Fruit fly (Drosophila melanogaster) whole organism, embryonic: ENCODE results near the gene L2HGDH.

Experiments
- Abd-B ChIP-seq: fragments of 200-800 bp; sonication (Bioruptor generic); optimal IDR thresholded peaks from 2 replicates; lab custom pipeline; 2018; ENCODE audit warnings: missing biosample characterization, mild to moderate bottlenecking, missing genetic modification characterization, moderate library complexity
- Aef1 ChIP-seq: fragments of 200-800 bp; sonication (Bioruptor generic); IDR thresholded peaks from 3 replicates; pipeline ENCODE4 v1.3.6; 2022; ENCODE audit warnings: missing biosample characterization, missing genetic modification characterization
- Atf-2 ChIP-seq: fragments of 200-800 bp; sonication (Bioruptor generic); optimal IDR thresholded peaks from 2 replicates; lab custom pipeline; 2016; ENCODE audit warnings: missing biosample characterization, missing genetic modification characterization
- Awh ChIP-seq: fragments of 200-800 bp; sonication (Bioruptor generic); IDR thresholded peaks from 2 replicates; pipeline ENCODE4, ENCODE4 v1.3.6; 2022; ENCODE audit warnings: missing biosample characterization, missing genetic modification characterization
- CG11456 ChIP-seq: fragments of 200-800 bp; sonication (Bioruptor generic); IDR thresholded peaks from 3 replicates; pipeline ENCODE4 v1.3.6; 2022; ENCODE audit warnings: missing biosample characterization, missing genetic modification characterization
- CG12942 ChIP-seq: fragments of 200-800 bp; sonication (Bioruptor generic); optimal IDR thresholded peaks from 3 replicates; lab custom pipeline; 2016; ENCODE audit warnings: missing biosample characterization, missing genetic modification characterization
- CG14050 ChIP-seq: fragments of 200-800 bp; sonication (Bioruptor generic); IDR thresholded peaks from 3 replicates; pipeline ENCODE4 v1.3.6; 2022; ENCODE audit warnings: missing biosample characterization, missing genetic modification characterization
- CG15479 ChIP-seq: fragments of 200-800 bp; sonication (Bioruptor generic); optimal IDR thresholded peaks from 3 replicates; lab custom pipeline; 2019; ENCODE audit warnings: missing biosample characterization, mild to moderate bottlenecking, missing genetic modification characterization, moderate library complexity
- CG18764 ChIP-seq: fragments of 200-800 bp; sonication (Bioruptor generic); optimal IDR thresholded peaks from 3 replicates; lab custom pipeline; 2016; ENCODE audit warnings: missing biosample characterization, missing genetic modification characterization
- CG2678 ChIP-seq: fragments of 200-800 bp; sonication (Bioruptor generic); optimal IDR thresholded peaks from 3 replicates; lab custom pipeline; 2019; ENCODE audit warnings: missing biosample characterization, mild to moderate bottlenecking, missing genetic modification characterization, moderate library complexity
- CG2712 ChIP-seq: fragments of 200-800 bp; optimal IDR thresholded peaks from 3 replicates; lab custom pipeline; 2019; ENCODE audit warnings: missing biosample characterization, mild to moderate bottlenecking, missing genetic modification characterization, moderate library complexity
- CG2875 ChIP-seq: fragments of 200-800 bp; sonication (Bioruptor generic); optimal IDR thresholded peaks from 2 replicates; lab custom pipeline; 2017; ENCODE audit warnings: missing biosample characterization, mild to moderate bottlenecking, missing genetic modification characterization, missing genetic modification reagents
- CG30431 ChIP-seq: fragments of 200-800 bp; sonication (Bioruptor generic); optimal IDR thresholded peaks from 2 replicates; lab custom pipeline; 2017; ENCODE audit warnings: missing biosample characterization, missing genetic modification characterization
- CG31441 ChIP-seq: fragments of 200-800 bp; sonication (Bioruptor generic); IDR thresholded peaks from 2 replicates; pipeline ENCODE4 v1.3.6; 2022; ENCODE audit warnings: missing biosample characterization, missing genetic modification characterization
- CG3163 ChIP-seq: fragments of 200-800 bp; sonication (Bioruptor generic); optimal IDR thresholded peaks from 3 replicates; lab custom pipeline; 2016; ENCODE audit warnings: missing biosample characterization, missing genetic modification characterization
- CG3407 ChIP-seq: fragments of 200-800 bp; sonication (Bioruptor generic); optimal IDR thresholded peaks from 2 replicates; lab custom pipeline; 2018; ENCODE audit warnings: missing biosample characterization, mild to moderate bottlenecking, missing genetic modification characterization
- CG6272 ChIP-seq: fragments of 200-800 bp; sonication (Bioruptor generic); IDR thresholded peaks from 2 replicates; pipeline ENCODE4 v1.3.6; 2022; ENCODE audit warnings: missing biosample characterization, missing genetic modification characterization
- CG6765 ChIP-seq: fragments of 200-800 bp; sonication (Bioruptor generic); optimal IDR thresholded peaks from 3 replicates; lab custom pipeline; 2017; ENCODE audit warnings: missing biosample characterization, mild to moderate bottlenecking, missing genetic modification characterization
- CG6791 ChIP-seq: fragments of 200-800 bp; sonication (Bioruptor generic); IDR thresholded peaks from 3 replicates; pipeline ENCODE4 v1.3.6; 2022; ENCODE audit warnings: missing biosample characterization, missing genetic modification characterization; ENCODE audit not compliant: partially characterized antibody
- CG6813 ChIP-seq: fragments of 200-800 bp; sonication (Bioruptor generic); optimal IDR thresholded peaks from 2 replicates; lab custom pipeline; 2017; ENCODE audit warnings: missing biosample characterization, missing genetic modification characterization, mild to moderate bottlenecking, moderate library complexity, missing genetic modification reagents
- CG8290 ChIP-seq, 3 experiments: fragments of 200-800 bp; sonication (Bioruptor generic); optimal IDR thresholded peaks; 2 replicates each; lab custom pipeline; 2016 to 2019; ENCODE audit warnings: missing biosample characterization in 3 of 3, missing genetic modification characterization in 3 of 3, mild to moderate bottlenecking in 2 of 3, moderate library complexity in 1 of 3
- CG9876 ChIP-seq: fragments of 200-800 bp; sonication (Bioruptor generic); optimal IDR thresholded peaks from 2 replicates; lab custom pipeline; 2016; ENCODE audit warnings: missing biosample characterization, missing genetic modification characterization
- CHES-1-like ChIP-seq: fragments of 200-800 bp; sonication (Bioruptor generic); optimal IDR thresholded peaks from 2 replicates; lab custom pipeline; 2016; ENCODE audit warnings: missing biosample characterization, missing genetic modification characterization
- CTCF ChIP-seq: fragments of 200-800 bp; sonication (Bioruptor generic); optimal IDR thresholded peaks from 2 replicates; lab custom pipeline; 2017; ENCODE audit warnings: missing biosample characterization, mild to moderate bottlenecking, missing genetic modification characterization, moderate library complexity
- D19B ChIP-seq: fragments of 200-800 bp; sonication (Bioruptor generic); optimal IDR thresholded peaks from 2 replicates; lab custom pipeline; 2017; ENCODE audit warnings: missing biosample characterization, mild to moderate bottlenecking, missing genetic modification characterization
- Dfd ChIP-seq, 2 experiments: fragments of >200 bp; optimal IDR thresholded peaks; 2 replicates each; lab custom pipeline; 2017; ENCODE audit warnings: missing biosample characterization in 2 of 2, missing genetic modification characterization in 2 of 2
- HLH54F ChIP-seq: fragments of 200-800 bp; sonication (Bioruptor generic); optimal IDR thresholded peaks from 3 replicates; lab custom pipeline; 2016; ENCODE audit warnings: missing biosample characterization, missing genetic modification characterization
- Hr51 ChIP-seq, 2 experiments: fragments of 200-800 bp; sonication (Bioruptor generic); optimal IDR thresholded peaks; 2 replicates in 1 of 2; 3 replicates in 1 of 2; lab custom pipeline; 2016 to 2018; ENCODE audit warnings: missing biosample characterization in 2 of 2, missing genetic modification characterization in 2 of 2, mild to moderate bottlenecking in 1 of 2, moderate library complexity in 1 of 2
- NK7.1 ChIP-seq: fragments of 200-800 bp; sonication (Bioruptor generic); optimal IDR thresholded peaks from 3 replicates; lab custom pipeline; 2016; ENCODE audit warnings: missing biosample characterization, missing genetic modification characterization
- Opbp ChIP-seq: fragments of 200-800 bp; sonication (Bioruptor generic); IDR thresholded peaks from 3 replicates; pipeline ENCODE4 v1.3.6; 2022; ENCODE audit warnings: missing biosample characterization, missing genetic modification characterization; ENCODE audit not compliant: partially characterized antibody
- Optix ChIP-seq: fragments of 200-800 bp; sonication (Bioruptor generic); IDR thresholded peaks from 3 replicates; pipeline ENCODE4 v1.3.6; 2022; ENCODE audit warnings: missing biosample characterization, missing genetic modification characterization
- Poxn ChIP-seq: fragments of 200-800 bp; sonication (Bioruptor generic); IDR thresholded peaks from 2 replicates; pipeline ENCODE4 v1.3.6; 2022; ENCODE audit warnings: missing biosample characterization, missing genetic modification characterization
- Ravus ChIP-seq: fragments of 200-800 bp; sonication (Bioruptor generic); IDR thresholded peaks from 2 replicates; pipeline ENCODE4 v1.3.6; 2022; ENCODE audit warnings: missing biosample characterization, missing genetic modification characterization
- ato ChIP-seq: fragments of 200-800 bp; sonication (Bioruptor generic); IDR thresholded peaks from 2 replicates; pipeline ENCODE4 v1.3.6; 2022; ENCODE audit warnings: missing biosample characterization, missing genetic modification characterization; ENCODE audit not compliant: partially characterized antibody
- bab2 ChIP-seq: fragments of 200-800 bp; sonication (Bioruptor generic); optimal IDR thresholded peaks from 2 replicates; lab custom pipeline; 2016; ENCODE audit warnings: missing biosample characterization, missing genetic modification characterization
- bigmax ChIP-seq: fragments of 200-800 bp; sonication (Bioruptor generic); optimal IDR thresholded peaks from 2 replicates; lab custom pipeline; 2018; ENCODE audit warnings: missing biosample characterization, mild to moderate bottlenecking, missing genetic modification characterization
- br ChIP-seq: fragments of >200 bp; optimal IDR thresholded peaks from 2 replicates; lab custom pipeline; 2017
- cwo ChIP-seq: fragments of 200-800 bp; sonication (Bioruptor generic); optimal IDR thresholded peaks from 3 replicates; lab custom pipeline; 2017; ENCODE audit warnings: missing biosample characterization, missing genetic modification characterization, mild to moderate bottlenecking, moderate library complexity, missing genetic modification reagents
- danr ChIP-seq: fragments of 200-800 bp; sonication (Bioruptor generic); IDR thresholded peaks from 2 replicates; pipeline ENCODE4 v1.3.6; 2022; ENCODE audit warnings: missing biosample characterization, missing genetic modification characterization
- disco-r ChIP-seq: fragments of 200-800 bp; sonication (Bioruptor generic); optimal IDR thresholded peaks from 2 replicates; lab custom pipeline; 2016; ENCODE audit warnings: missing biosample characterization, missing genetic modification characterization
- dm ChIP-seq: fragments of 200-800 bp; sonication (Bioruptor generic); optimal IDR thresholded peaks from 3 replicates; lab custom pipeline; 2016; ENCODE audit warnings: missing biosample characterization, missing genetic modification characterization
- esg ChIP-seq: fragments of 200-800 bp; sonication (Bioruptor generic); conservative IDR thresholded peaks from 2 replicates; pipeline ENCODE4 v1.3.6; 2022; ENCODE audit warnings: missing biosample characterization, missing genetic modification characterization
- fu2 ChIP-seq: fragments of 200-800 bp; sonication (Bioruptor generic); optimal IDR thresholded peaks from 2 replicates; lab custom pipeline; 2016; ENCODE audit warnings: missing biosample characterization, missing genetic modification characterization
- ro ChIP-seq: fragments of 200-800 bp; sonication (Bioruptor generic); IDR thresholded peaks from 2 replicates; pipeline ENCODE4 v1.3.6; 2022; ENCODE audit warnings: missing biosample characterization, missing genetic modification characterization
- scrt ChIP-seq: fragments of 200-800 bp; sonication (Bioruptor generic); optimal IDR thresholded peaks from 2 replicates; lab custom pipeline; 2018; ENCODE audit warnings: missing biosample characterization, mild to moderate bottlenecking, missing genetic modification characterization, moderate library complexity
- sisA ChIP-seq: fragments of 200-800 bp; sonication (Bioruptor generic); IDR thresholded peaks from 2 replicates; pipeline ENCODE4 v1.3.6; 2022; ENCODE audit warnings: missing biosample characterization, missing genetic modification characterization
- slou ChIP-seq: fragments of 200-800 bp; sonication (Bioruptor generic); optimal IDR thresholded peaks from 3 replicates; lab custom pipeline; 2016; ENCODE audit warnings: missing biosample characterization, missing genetic modification characterization
- trh ChIP-seq: fragments of 200-800 bp; sonication (Bioruptor generic); optimal IDR thresholded peaks from 2 replicates; lab custom pipeline; 2016; ENCODE audit warnings: missing biosample characterization, missing genetic modification characterization
- ttk ChIP-seq: fragments of 200-800 bp; sonication (Bioruptor generic); IDR thresholded peaks from 2 replicates; pipeline ENCODE4 v2.1.2; 2022; ENCODE audit warnings: missing biosample characterization, missing genetic modification characterization
- wor ChIP-seq: fragments of 200-800 bp; sonication (Bioruptor generic); IDR thresholded peaks from 2 replicates; pipeline ENCODE4 v1.3.6; 2022; ENCODE audit warnings: missing biosample characterization, missing genetic modification characterization
- zf30C ChIP-seq: fragments of 200-800 bp; sonication (Bioruptor generic); optimal IDR thresholded peaks from 3 replicates; lab custom pipeline; 2018; ENCODE audit warnings: missing biosample characterization, mild to moderate bottlenecking, missing genetic modification characterization

Gene L2HGDH

dm6 chr2L:18957142-18957674 lies 17.0 kb downstream of the L2HGDH start, which contains the start of gene Bhmt (continued):
- TF ChIP-seq Opbp (GFP tag; lab: Robert Waterston, UW), result no peak
- TF ChIP-seq disco-r (GFP tag; lab: Kevin White, UChicago), result no peak
- TF ChIP-seq CG31441 (GFP tag; lab: Robert Waterston, UW), result no peak; the same call in none of the 2 replicates
- peak; percentile 59; the same call in 2 of the 3 replicates for TF ChIP-seq Aef1 (GFP tag; lab: Robert Waterston, UW)
- TF ChIP-seq CG11456 (GFP tag; lab: Robert Waterston, UW), result peak; percentile 75
- no peak for TF ChIP-seq wor (GFP tag; lab: Robert Waterston, UW)
- TF ChIP-seq CG6791 (GFP tag; lab: Robert Waterston, UW), result no peak
- no peak for TF ChIP-seq CHES-1-like
- TF ChIP-seq Ravus (GFP tag; lab: Robert Waterston, UW), result peak; percentile 47
- TF ChIP-seq CG6765 (GFP tag; lab: Kevin White, UChicago), result no peak
- no peak for TF ChIP-seq CG30431 (GFP tag; lab: Kevin White, UChicago)
- no peak for TF ChIP-seq br
- peak; percentile 11 for TF ChIP-seq CG12942 (GFP tag; lab: Kevin White, UChicago)
- peak; percentile 56 for TF ChIP-seq Abd-B (GFP tag; lab: Kevin White, UChicago)
- TF ChIP-seq Atf-2, result no peak
- no peak for TF ChIP-seq slou
- TF ChIP-seq Poxn (GFP tag; lab: Robert Waterston, UW), result 0 out of 2 replicates have a peak, but pooled peaks have one; percentile 23
- TF ChIP-seq Awh, result no peak; the same call in 1 of the 2 replicates
- TF ChIP-seq danr (GFP tag; lab: Robert Waterston, UW), result no peak
- TF ChIP-seq scrt, result peak; percentile 66
- no peak for TF ChIP-seq zf30C (GFP tag; lab: Kevin White, UChicago)
- TF ChIP-seq Optix (GFP tag; lab: Robert Waterston, UW), result no peak
- TF ChIP-seq CG8290 (GFP tag; optimal IDR thresholded peaks at IDR 0.05; lab: Kevin White, UChicago), result no peak
- peak in 1 of 2 experiments; percentile 2 for TF ChIP-seq CG8290 (tag; optimal IDR thresholded peaks at IDR 0.05; lab: Kevin White, UChicago)
- TF ChIP-seq CG3163, result no peak
- TF ChIP-seq bigmax, result no peak
- no peak for TF ChIP-seq CTCF (GFP tag; lab: Kevin White, UChicago)
- no peak for TF ChIP-seq ato (GFP tag; lab: Robert Waterston, UW)
- peak; percentile 8 for TF ChIP-seq CG3407 (GFP tag; lab: Kevin White, UChicago)
- TF ChIP-seq CG6813, result peak; percentile 60
- TF ChIP-seq CG9876, result no peak
- TF ChIP-seq CG18764 (GFP tag; lab: Kevin White, UChicago), result peak; percentile 14
- TF ChIP-seq CG15479 (GFP tag; lab: Kevin White, UChicago), result no peak
- peak; percentile 31; the same call in 1 of the 3 replicates for TF ChIP-seq CG14050 (GFP tag; lab: Robert Waterston, UW)
- TF ChIP-seq CG2678, result peak; percentile 88
- no peak; the same call in 1 of the 2 replicates for TF ChIP-seq sisA (GFP tag; lab: Robert Waterston, UW)
- TF ChIP-seq trh (GFP tag; lab: Kevin White, UChicago), result no peak
- peak; percentile 53 for TF ChIP-seq D19B (GFP tag; lab: Kevin White, UChicago)
- TF ChIP-seq esg, result 0 out of 2 replicates have a peak, but pooled peaks have one; percentile 13
- TF ChIP-seq NK7.1 (GFP tag; lab: Kevin White, UChicago), result no peak
- no peak for TF ChIP-seq CG2875 (GFP tag; lab: Kevin White, UChicago)
- TF ChIP-seq fu2, result no peak
- TF ChIP-seq CG6272 (GFP tag; lab: Robert Waterston, UW), result 0 out of 2 replicates have a peak, but pooled peaks have one; percentile 24
- TF ChIP-seq cwo (GFP tag; lab: Kevin White, UChicago), result peak; percentile 68
- no peak for TF ChIP-seq Dfd (GFP tag; optimal IDR thresholded peaks at IDR 0.05; lab: Kevin White, UChicago)
- no peak for TF ChIP-seq Hr51 (GFP tag; optimal IDR thresholded peaks at IDR 0.05; lab: Kevin White, UChicago)
- no peak for TF ChIP-seq ro (GFP tag; lab: Robert Waterston, UW)
- no peak for TF ChIP-seq HLH54F (GFP tag; lab: Kevin White, UChicago)
- TF ChIP-seq ttk, result no peak
- peak; percentile 79 for TF ChIP-seq CG2712 (tag; lab: Kevin White, UChicago)
- no peak for TF ChIP-seq dm (GFP tag; lab: Kevin White, UChicago)
- no peak for TF ChIP-seq bab2 (GFP tag; lab: Kevin White, UChicago)
